Worm (Caenorhabditis elegans): Measurements from ENCODE around the gene skpo-3.

- TF ChIP-seq W03F9.2 (tag; optimal IDR thresholded peaks at IDR 0.05) (no peak), dao-5 (tag; optimal IDR thresholded peaks at IDR 0.05) (no peak)
Measured at ce11 chrII:7196040-7196439, 49.6 kb upstream of the skpo-3 start, which contains the start of gene maoc-1.

Measured in whole organism, L4/young adult.